Worm (Caenorhabditis elegans): ENCODE data around the gene ilys-5.

The ilys-5 gene

DNA sequence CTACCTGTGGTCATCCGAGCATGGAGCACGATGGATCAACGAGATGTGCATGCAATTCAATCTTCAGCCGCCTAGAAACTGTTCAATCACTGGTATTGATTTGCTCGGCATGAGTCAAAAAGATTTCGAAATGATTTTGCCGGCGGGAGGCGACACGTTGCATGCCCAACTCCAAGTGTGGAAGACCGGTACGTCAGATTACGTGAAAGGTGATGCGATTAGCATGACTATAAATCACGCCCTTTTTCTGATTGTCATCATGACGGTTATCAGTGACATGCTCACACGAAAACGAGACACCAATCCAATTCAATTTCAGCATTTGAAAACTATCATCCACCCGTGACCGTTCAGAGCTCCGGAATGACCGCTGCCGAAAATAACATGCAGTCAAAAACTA, 16.0 kb downstream of the ilys-5 start:
- TF ChIP-seq F37B4.10 (GFP tag; IDR thresholded peaks at IDR 0.05) = no peak
- TF ChIP-seq cebp-1 (GFP tag; IDR thresholded peaks at IDR 0.05) = peak; percentile 11; the same call in 1 of the 2 replicates
- peak; percentile 54 for TF ChIP-seq cebp-1 (tag; optimal IDR thresholded peaks at IDR 0.05)
- TF ChIP-seq nhr-90 (tag; optimal IDR thresholded peaks at IDR 0.05) = peak; percentile 6
- TF ChIP-seq ets-4 (GFP tag; optimal IDR thresholded peaks at IDR 0.05) = peak; percentile 72
- peak; percentile 11; the same call in 1 of the 2 replicates for TF ChIP-seq hsf-1 (GFP tag; IDR thresholded peaks at IDR 0.05)
- peak; percentile 16 for TF ChIP-seq lin-54 (GFP tag; optimal IDR thresholded peaks at IDR 0.05)
- no peak for TF ChIP-seq ztf-6 (GFP tag; IDR thresholded peaks at IDR 0.05)
- TF ChIP-seq nhr-80 (tag; optimal IDR thresholded peaks at IDR 0.05) = peak; percentile 52
- TF ChIP-seq let-607 (tag; optimal IDR thresholded peaks at IDR 0.05) = peak in 1 of 2 experiments; percentile 47
- TF ChIP-seq unc-62 (GFP tag; optimal IDR thresholded peaks at IDR 0.05) = peak; percentile 60

DNA sequence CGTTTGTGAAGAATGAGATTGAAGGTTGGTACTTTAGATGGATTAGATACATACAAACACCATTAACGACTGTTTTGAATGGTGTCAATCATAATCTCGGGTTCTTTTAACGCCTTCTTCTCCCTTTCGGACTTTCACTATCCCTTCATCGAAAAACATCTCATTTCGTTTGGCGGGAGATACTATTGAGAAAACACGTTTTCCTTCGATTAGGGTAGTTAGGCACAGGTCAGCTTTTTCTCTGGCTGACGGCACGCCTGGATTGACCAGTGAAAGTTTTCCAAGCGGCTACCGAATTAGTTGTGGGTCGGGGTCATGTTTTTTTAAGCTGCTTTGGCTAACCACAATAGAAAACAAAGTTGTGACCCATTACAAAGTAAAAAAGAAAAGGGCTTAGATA, 16.7 kb downstream of the ilys-5 start:
- TF ChIP-seq atf-7 (tag; optimal IDR thresholded peaks at IDR 0.05) (no peak), sptf-2 (GFP tag; optimal IDR thresholded peaks at IDR 0.05) (no peak), C06A6.2 (GFP tag; conservative IDR thresholded peaks at IDR 0.05) (no peak), mxl-1 (tag; optimal IDR thresholded peaks at IDR 0.05) (no peak), madf-3 (GFP tag; IDR thresholded peaks at IDR 0.05) (0 out of 2 replicates have a peak, but pooled peaks have one; percentile 70)

DNA sequence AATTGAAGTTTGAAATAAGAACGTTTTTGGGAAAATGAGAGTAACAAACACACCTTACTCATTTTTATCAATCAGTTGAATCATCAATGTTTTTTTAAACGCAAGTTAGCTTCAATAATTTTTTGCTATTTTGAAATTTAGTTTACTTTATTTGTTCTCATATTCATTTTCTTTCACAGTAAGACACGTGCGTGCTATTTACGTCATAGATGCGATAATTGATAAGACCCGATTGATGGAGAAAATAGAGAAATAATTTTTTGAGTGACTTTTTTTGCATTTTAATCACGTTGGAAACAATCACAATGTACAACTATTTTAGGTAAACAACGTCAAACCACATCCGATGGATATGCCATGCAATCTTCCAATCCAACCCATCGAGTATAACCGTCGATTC, 17.2 kb downstream of the ilys-5 start:
- no peak for TF ChIP-seq C06A6.2 (GFP tag; conservative IDR thresholded peaks at IDR 0.05)
- no peak for TF ChIP-seq egl-44 (GFP tag; IDR thresholded peaks at IDR 0.05)
- no peak for TF ChIP-seq attf-5 (GFP tag; optimal IDR thresholded peaks at IDR 0.05)
- no peak for TF ChIP-seq ama-1 (optimal IDR thresholded peaks at IDR 0.05)
- TF ChIP-seq ama-1 (GFP tag; optimal IDR thresholded peaks at IDR 0.05) = no peak
- no peak for TF ChIP-seq ceh-91 (GFP tag; IDR thresholded peaks at IDR 0.05)

DNA sequence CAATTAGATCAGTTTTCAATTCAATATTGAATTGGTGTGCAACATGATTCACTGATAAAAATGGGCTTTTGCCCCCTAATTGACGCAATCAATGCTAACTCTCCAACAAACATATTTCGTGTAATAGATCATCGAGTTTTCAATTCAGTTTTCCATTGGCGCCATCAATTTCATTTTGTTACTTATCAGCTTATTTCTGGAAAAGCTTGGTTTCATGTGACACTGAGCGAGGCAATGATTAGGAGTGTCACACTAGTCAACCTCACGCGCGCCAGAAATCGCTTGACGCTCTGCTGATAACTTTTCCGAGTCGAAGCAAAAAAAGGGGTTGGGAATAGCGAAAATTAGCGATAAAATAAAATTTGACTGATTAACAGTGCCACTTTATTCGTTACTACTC, 18.1 kb downstream of the ilys-5 start, which contains the start of gene ets-4:
ets-4 (plus strand) TSS at position 347 of the 400 bp plus-strand sequence.
- no peak for TF ChIP-seq ztf-25 (GFP tag; IDR thresholded peaks at IDR 0.05)
- TF ChIP-seq B0336.3 (GFP tag; IDR thresholded peaks at IDR 0.05) = 0 out of 2 replicates have a peak, but pooled peaks have one; percentile 32
- TF ChIP-seq ets-4 (GFP tag; optimal IDR thresholded peaks at IDR 0.05) = peak; percentile 97
- TF ChIP-seq ztf-22 (GFP tag; optimal IDR thresholded peaks at IDR 0.05) = peak; percentile 41
- no peak for TF ChIP-seq rec-8 (tag; optimal IDR thresholded peaks at IDR 0.05)
- no peak for TF ChIP-seq him-1 (tag; optimal IDR thresholded peaks at IDR 0.05)
- TF ChIP-seq B0261.1 (tag; optimal IDR thresholded peaks at IDR 0.05) = no peak
- no peak for TF ChIP-seq madf-10 (tag; optimal IDR thresholded peaks at IDR 0.05)
- TF ChIP-seq sptf-2 (GFP tag; optimal IDR thresholded peaks at IDR 0.05) = no peak
- no peak for TF ChIP-seq nfyb-1 (GFP tag; IDR thresholded peaks at IDR 0.05)
- TF ChIP-seq egl-44 (GFP tag; IDR thresholded peaks at IDR 0.05) = 0 out of 2 replicates have a peak, but pooled peaks have one; percentile 34
- TF ChIP-seq tbp1 (GFP tag; optimal IDR thresholded peaks at IDR 0.05) = peak; percentile 5
- TF ChIP-seq F55B11.4 (tag; optimal IDR thresholded peaks at IDR 0.05; ENCODE audit: borderline replicate concordance, insufficient read depth) = no peak
- peak; percentile 47 for TF ChIP-seq tlf-1 (GFP tag; optimal IDR thresholded peaks at IDR 0.05)
- TF ChIP-seq lin-35 (GFP tag; optimal IDR thresholded peaks at IDR 0.05) = no peak
- no peak for TF ChIP-seq let-526 (GFP tag; IDR thresholded peaks at IDR 0.05)
- no peak for TF ChIP-seq K12H6.12 (tag; optimal IDR thresholded peaks at IDR 0.05)
- no peak for TF ChIP-seq egl-18 (GFP tag; IDR thresholded peaks at IDR 0.05)
- no peak for TF ChIP-seq ztf-3 (GFP tag; optimal IDR thresholded peaks at IDR 0.05)
- no peak for TF ChIP-seq hlh-12 (tag; optimal IDR thresholded peaks at IDR 0.05)
- no peak for TF ChIP-seq ceh-40 (GFP tag; IDR thresholded peaks at IDR 0.05)
- TF ChIP-seq dox-1 (GFP tag; IDR thresholded peaks at IDR 0.05) = no peak
- peak; percentile 22 for TF ChIP-seq nhr-90 (tag; optimal IDR thresholded peaks at IDR 0.05)
- TF ChIP-seq unc-62 (GFP tag; optimal IDR thresholded peaks at IDR 0.05) = peak; percentile 70
- TF ChIP-seq T26A5.8 (tag; optimal IDR thresholded peaks at IDR 0.05) = no peak
- TF ChIP-seq madf-6 (GFP tag; IDR thresholded peaks at IDR 0.05) = no peak
- TF ChIP-seq nhr-80 (tag; optimal IDR thresholded peaks at IDR 0.05) = peak; percentile 96
- TF ChIP-seq zfh-2 (GFP tag; conservative IDR thresholded peaks at IDR 0.05) = no peak
- no peak for TF ChIP-seq nhr-179 (tag; optimal IDR thresholded peaks at IDR 0.05)
- peak; percentile 79 to 80 for TF ChIP-seq let-607 (tag; optimal IDR thresholded peaks at IDR 0.05)
